Fruit fly (Drosophila melanogaster) whole organism, prepupa: ENCODE measurements around the gene CG13071.
A peak's percentile ranks its signal among the peaks of the same experiment; 100 is the strongest.

Experiments used
- Blimp-1 ChIP-seq: fragments of 200-800 bp; sonication (Bioruptor generic); optimal IDR thresholded peaks from 3 replicates; lab custom pipeline; 2017; ENCODE audit warnings: missing biosample characterization, missing genetic modification characterization, mild to moderate bottlenecking, moderate library complexity, missing genetic modification reagents
- CG10669 ChIP-seq: fragments of 200-800 bp; sonication (Bioruptor generic); optimal IDR thresholded peaks from 3 replicates; lab custom pipeline; 2018; ENCODE audit warnings: missing biosample characterization, mild to moderate bottlenecking, missing genetic modification characterization, moderate library complexity
- CG11762 ChIP-seq: fragments of 200-800 bp; sonication (Bioruptor generic); optimal IDR thresholded peaks from 3 replicates; lab custom pipeline; 2016; ENCODE audit warnings: missing biosample characterization, missing genetic modification characterization; ENCODE audit not compliant: insufficient read depth
- CG11902 ChIP-seq: fragments of 200-800 bp; sonication (Bioruptor generic); optimal IDR thresholded peaks from 3 replicates; lab custom pipeline; 2016; ENCODE audit warnings: missing biosample characterization, missing genetic modification characterization
- CG31627 ChIP-seq: fragments of 200-800 bp; sonication (Bioruptor generic); optimal IDR thresholded peaks from 3 replicates; lab custom pipeline; 2016; ENCODE audit warnings: missing biosample characterization, missing genetic modification characterization
- CG32006 ChIP-seq: fragments of 200-800 bp; sonication (Bioruptor generic); optimal IDR thresholded peaks from 3 replicates; lab custom pipeline; 2017; ENCODE audit warnings: missing biosample characterization, mild to moderate bottlenecking, missing genetic modification characterization
- CG34406 ChIP-seq: fragments of 200-800 bp; sonication (Bioruptor generic); optimal IDR thresholded peaks from 3 replicates; lab custom pipeline; 2016; ENCODE audit warnings: missing biosample characterization, missing genetic modification characterization
- CG3919 ChIP-seq: fragments of 200-800 bp; sonication (Bioruptor generic); optimal IDR thresholded peaks from 3 replicates; lab custom pipeline; 2016; ENCODE audit warnings: missing biosample characterization, missing genetic modification characterization
- CG6163 ChIP-seq: fragments of 200-800 bp; sonication (Bioruptor generic); IDR thresholded peaks from 3 replicates; pipeline ENCODE4 v1.3.6; 2022; ENCODE audit warnings: missing biosample characterization, missing genetic modification characterization
- CG6276 ChIP-seq: fragments of 200-800 bp; sonication (Bioruptor generic); optimal IDR thresholded peaks from 2 replicates; lab custom pipeline; 2017; ENCODE audit warnings: missing biosample characterization, mild to moderate bottlenecking, missing genetic modification characterization
- CG6792 ChIP-seq: fragments of 200-800 bp; sonication (Bioruptor generic); optimal IDR thresholded peaks from 3 replicates; lab custom pipeline; 2016; ENCODE audit warnings: missing biosample characterization, missing genetic modification characterization
- CG6808 ChIP-seq: fragments of 200-800 bp; sonication (Bioruptor generic); optimal IDR thresholded peaks from 3 replicates; lab custom pipeline; 2017; ENCODE audit warnings: missing biosample characterization, missing genetic modification characterization, mild to moderate bottlenecking, moderate library complexity, missing genetic modification reagents
- CG7368 ChIP-seq: fragments of 200-800 bp; sonication (Bioruptor generic); optimal IDR thresholded peaks from 3 replicates; lab custom pipeline; 2016; ENCODE audit warnings: missing biosample characterization, missing genetic modification characterization
- CG8319 ChIP-seq: fragments of 200-800 bp; sonication (Bioruptor generic); optimal IDR thresholded peaks from 3 replicates; lab custom pipeline; 2016; ENCODE audit warnings: missing biosample characterization, missing genetic modification characterization
- CG9139 ChIP-seq: fragments of 200-800 bp; sonication (Bioruptor generic); optimal IDR thresholded peaks from 3 replicates; lab custom pipeline; 2017; ENCODE audit warnings: missing biosample characterization, mild to moderate bottlenecking, missing genetic modification characterization
- Eip75B ChIP-seq: fragments of 200-800 bp; sonication (Bioruptor generic); optimal IDR thresholded peaks from 3 replicates; lab custom pipeline; 2016; ENCODE audit warnings: missing biosample characterization, missing genetic modification characterization
- Eip78C ChIP-seq: fragments of 200-800 bp; sonication (Bioruptor generic); peaks from one replicate; lab custom pipeline; 2016; ENCODE audit warnings: missing biosample characterization, missing genetic modification characterization
- Eip93F ChIP-seq: fragments of 200-800 bp; sonication (Bioruptor generic); optimal IDR thresholded peaks from 2 replicates; lab custom pipeline; 2016; ENCODE audit warnings: missing biosample characterization, mild to moderate bottlenecking, missing genetic modification characterization
- Ets21C ChIP-seq: fragments of 200-800 bp; sonication (Bioruptor generic); optimal IDR thresholded peaks from 3 replicates; lab custom pipeline; 2016; ENCODE audit warnings: missing biosample characterization, missing genetic modification characterization
- Ets96B ChIP-seq: fragments of 200-800 bp; optimal IDR thresholded peaks from 2 replicates; lab custom pipeline; 2019; ENCODE audit warnings: missing biosample characterization, mild to moderate bottlenecking, missing genetic modification characterization, moderate library complexity
- Gug ChIP-seq: fragments of 200-800 bp; sonication (Bioruptor generic); IDR thresholded peaks from 2 replicates; pipeline ENCODE4 v1.3.6; 2022; ENCODE audit warnings: missing biosample characterization, missing genetic modification characterization
- Hr38 ChIP-seq: sonication (Bioruptor generic); optimal IDR thresholded peaks from 2 replicates; lab custom pipeline; 2016; ENCODE audit warnings: missing biosample characterization, missing genetic modification characterization
- Hr39 ChIP-seq: fragments of 200-800 bp; sonication (Bioruptor generic); optimal IDR thresholded peaks from 2 replicates; lab custom pipeline; 2016; ENCODE audit warnings: missing biosample characterization, missing genetic modification characterization
- Hr4 ChIP-seq: fragments of 200-800 bp; sonication (Bioruptor generic); optimal IDR thresholded peaks from 3 replicates; lab custom pipeline; 2016; ENCODE audit warnings: missing biosample characterization, missing genetic modification characterization
- Lpt ChIP-seq: fragments of 200-800 bp; sonication (Bioruptor generic); optimal IDR thresholded peaks from 3 replicates; lab custom pipeline; 2016; ENCODE audit warnings: missing biosample characterization, missing genetic modification characterization
- Met ChIP-seq: fragments of 200-800 bp; sonication (Bioruptor generic); optimal IDR thresholded peaks from 3 replicates; lab custom pipeline; 2016; ENCODE audit warnings: missing biosample characterization, missing genetic modification characterization
- OdsH ChIP-seq: fragments of 200-800 bp; sonication (Bioruptor generic); optimal IDR thresholded peaks from 3 replicates; lab custom pipeline; 2016; ENCODE audit warnings: missing biosample characterization, missing genetic modification characterization
- Smox ChIP-seq: fragments of 200-800 bp; sonication (Bioruptor generic); optimal IDR thresholded peaks from 3 replicates; lab custom pipeline; 2016; ENCODE audit warnings: missing biosample characterization, missing genetic modification characterization
- Sox102F ChIP-seq: fragments of 200-800 bp; sonication (Bioruptor generic); optimal IDR thresholded peaks from 2 replicates; lab custom pipeline; 2016; ENCODE audit warnings: missing biosample characterization, mild to moderate bottlenecking, missing genetic modification characterization
- Sox14 ChIP-seq: fragments of 200-800 bp; sonication (Bioruptor generic); optimal IDR thresholded peaks from 3 replicates; lab custom pipeline; 2016; ENCODE audit warnings: missing biosample characterization, missing genetic modification characterization
- Sox15 ChIP-seq: fragments of 200-800 bp; sonication (Bioruptor generic); optimal IDR thresholded peaks from 3 replicates; lab custom pipeline; 2016; ENCODE audit warnings: missing biosample characterization, missing genetic modification characterization
- achi ChIP-seq: fragments of 200-800 bp; sonication (Bioruptor generic); optimal IDR thresholded peaks from 3 replicates; lab custom pipeline; 2016; ENCODE audit warnings: missing biosample characterization, missing genetic modification characterization
- cyc ChIP-seq: fragments of 200-800 bp; sonication (Bioruptor generic); optimal IDR thresholded peaks from 3 replicates; lab custom pipeline; 2016; ENCODE audit warnings: missing biosample characterization, missing genetic modification characterization
- dac ChIP-seq: fragments of 200-800 bp; sonication (Bioruptor generic); optimal IDR thresholded peaks from 2 replicates; lab custom pipeline; 2017; ENCODE audit warnings: missing biosample characterization, mild to moderate bottlenecking, missing genetic modification characterization
- dsx ChIP-seq: fragments of 200-800 bp; optimal IDR thresholded peaks from 3 replicates; lab custom pipeline; 2019; ENCODE audit warnings: missing biosample characterization, mild to moderate bottlenecking, missing genetic modification characterization, moderate library complexity; ENCODE audit not compliant: poor library complexity, severe bottlenecking
- eg ChIP-seq: fragments of 200-800 bp; sonication (Bioruptor generic); IDR thresholded peaks from 3 replicates; pipeline ENCODE4 v1.3.6; 2022; ENCODE audit warnings: missing biosample characterization, missing genetic modification characterization
- fd59A ChIP-seq: fragments of 200-800 bp; sonication (Bioruptor generic); optimal IDR thresholded peaks from 2 replicates; lab custom pipeline; 2017; ENCODE audit warnings: missing biosample characterization, mild to moderate bottlenecking, missing genetic modification characterization, missing genetic modification reagents
- fd85E ChIP-seq: fragments of 200-800 bp; sonication (Bioruptor generic); optimal IDR thresholded peaks from 3 replicates; lab custom pipeline; 2016; ENCODE audit warnings: missing biosample characterization, missing genetic modification characterization
- fkh ChIP-seq: fragments of 200-800 bp; sonication (Bioruptor generic); optimal IDR thresholded peaks from 3 replicates; lab custom pipeline; 2017; ENCODE audit warnings: missing biosample characterization, mild to moderate bottlenecking, missing genetic modification characterization, moderate library complexity
- lz ChIP-seq: fragments of 200-800 bp; sonication (Bioruptor generic); optimal IDR thresholded peaks from 3 replicates; lab custom pipeline; 2016; ENCODE audit warnings: missing biosample characterization, missing genetic modification characterization
- pdm3 ChIP-seq: fragments of 200-800 bp; sonication (Bioruptor generic); optimal IDR thresholded peaks from 3 replicates; lab custom pipeline; 2016; ENCODE audit warnings: missing biosample characterization, missing genetic modification characterization
- salr ChIP-seq, 2 experiments: fragments of 200-800 bp; sonication (Bioruptor generic); optimal IDR thresholded peaks; 3 replicates each; lab custom pipeline; 2016 to 2018; ENCODE audit warnings: missing biosample characterization in 2 of 2, missing genetic modification characterization in 2 of 2, mild to moderate bottlenecking in 1 of 2
- spab ChIP-seq: fragments of 200-800 bp; sonication (Bioruptor generic); optimal IDR thresholded peaks from 2 replicates; lab custom pipeline; 2017; ENCODE audit warnings: missing biosample characterization, mild to moderate bottlenecking, missing genetic modification characterization, missing genetic modification reagents
- ss ChIP-seq, 2 experiments: fragments of 200-800 bp; sonication (Bioruptor generic); optimal IDR thresholded peaks; 2 replicates in 1 of 2; 3 replicates in 1 of 2; lab custom pipeline; 2017 to 2018; ENCODE audit warnings: mild to moderate bottlenecking in 2 of 2, missing biosample characterization in 2 of 2, missing genetic modification characterization in 2 of 2, moderate library complexity in 1 of 2
- svp ChIP-seq: fragments of 200-800 bp; sonication (Bioruptor generic); peaks from one replicate; lab custom pipeline; 2016; ENCODE audit warnings: missing biosample characterization, missing genetic modification characterization
- topi ChIP-seq: fragments of 200-800 bp; sonication (Bioruptor generic); optimal IDR thresholded peaks from 3 replicates; lab custom pipeline; 2016; ENCODE audit warnings: missing biosample characterization, missing genetic modification characterization

CG13071 gene

dm6 chr3L:16262440-16262839 lies at the start of gene CG13071:
Gene CG13071, plus strand, starts transcription at chr3L:16262740.
- TF ChIP-seq Sox14 (GFP tag; lab: Kevin White, UChicago) (no peak), Lpt (GFP tag; lab: Kevin White, UChicago) (no peak), Blimp-1 (GFP tag; lab: Kevin White, UChicago) (no peak), CG3919 (no peak), CG9139 (no peak), eg (GFP tag; lab: Robert Waterston, UW) (no peak), Eip75B (no peak)

dm6 chr3L:16213201-16213600 lies 49.3 kb upstream of the CG13071 start:
- TF ChIP-seq topi (GFP tag; lab: Kevin White, UChicago) (no peak), ss (GFP tag; optimal IDR thresholded peaks at IDR 0.05; lab: Kevin White, UChicago) (peak in 1 of 2 experiments; percentile 44), CG8319 (no peak), OdsH (no peak), fd85E (no peak), CG9139 (peak; percentile 9), CG11902 (no peak), dsx (peak; percentile 100), Eip93F (GFP tag; lab: Kevin White, UChicago) (no peak), svp (peak; percentile 74), Blimp-1 (GFP tag; lab: Kevin White, UChicago) (no peak), Ets96B (tag; lab: Kevin White, UChicago) (no peak), CG6808 (GFP tag; lab: Kevin White, UChicago) (peak; percentile 5), CG11762 (no peak), CG32006 (GFP tag; lab: Kevin White, UChicago) (no peak), Hr38 (no peak)

- no peak for TF ChIP-seq fkh
- peak; percentile 39 for TF ChIP-seq Ets96B (tag; lab: Kevin White, UChicago)
- no peak for TF ChIP-seq cyc (GFP tag; lab: Kevin White, UChicago)
- TF ChIP-seq fd85E = no peak
- peak; percentile 21 for TF ChIP-seq CG3919
- TF ChIP-seq Hr39 (GFP tag; lab: Kevin White, UChicago) = no peak
- TF ChIP-seq Hr38 = no peak
- TF ChIP-seq CG11762 = no peak
- TF ChIP-seq dsx = peak; percentile 97
- TF ChIP-seq Sox15 (GFP tag; lab: Kevin White, UChicago) = no peak
- TF ChIP-seq CG7368 (GFP tag; lab: Kevin White, UChicago) = no peak
- TF ChIP-seq achi = no peak
- TF ChIP-seq lz = no peak
- TF ChIP-seq CG34406 (GFP tag; lab: Kevin White, UChicago) = no peak
- no peak for TF ChIP-seq Hr4 (GFP tag; lab: Kevin White, UChicago)
- TF ChIP-seq Gug = 0 out of 2 replicates have a peak, but pooled peaks have one; percentile 11
- TF ChIP-seq CG6792 (GFP tag; lab: Kevin White, UChicago) = no peak
- TF ChIP-seq CG6276 (GFP tag; lab: Kevin White, UChicago) = peak; percentile 9
- peak; percentile 7 for TF ChIP-seq Lpt (GFP tag; lab: Kevin White, UChicago)
- TF ChIP-seq Eip75B = no peak
- no peak for TF ChIP-seq Smox (GFP tag; lab: Kevin White, UChicago)
- TF ChIP-seq spab (GFP tag; lab: Kevin White, UChicago) = no peak
- no peak for TF ChIP-seq pdm3 (GFP tag; lab: Kevin White, UChicago)
- TF ChIP-seq eg (GFP tag; lab: Robert Waterston, UW) = peak; percentile 58; the same call in 2 of the 3 replicates
- no peak for TF ChIP-seq fd59A (GFP tag; lab: Kevin White, UChicago)
- TF ChIP-seq Blimp-1 (GFP tag; lab: Kevin White, UChicago) = no peak
- peak in 1 of 2 experiments; percentile 39 for TF ChIP-seq salr (GFP tag; optimal IDR thresholded peaks at IDR 0.05; lab: Kevin White, UChicago)
- no peak for TF ChIP-seq CG31627 (GFP tag; lab: Kevin White, UChicago)
- TF ChIP-seq CG10669 = peak; percentile 30
- no peak for TF ChIP-seq Ets21C (GFP tag; lab: Kevin White, UChicago)
- no peak for TF ChIP-seq Eip93F (GFP tag; lab: Kevin White, UChicago)
- TF ChIP-seq Sox102F (GFP tag; lab: Kevin White, UChicago) = no peak
- TF ChIP-seq topi (GFP tag; lab: Kevin White, UChicago) = no peak
- no peak for TF ChIP-seq dac (GFP tag; lab: Kevin White, UChicago)
- TF ChIP-seq Met (GFP tag; lab: Kevin White, UChicago) = no peak
- TF ChIP-seq Eip78C (GFP tag; lab: Kevin White, UChicago) = peak; percentile 60
- TF ChIP-seq CG6163 (GFP tag; lab: Robert Waterston, UW) = peak; percentile 66; the same call in 2 of the 3 replicates
Measured at dm6 chr3L:16214533-16215207, 47.9 kb upstream of the CG13071 start.
